Fruit fly (Drosophila melanogaster) whole organism, prepupa: ENCODE data around the gene CG33258.
A peak's percentile ranks its signal among the peaks of the same experiment; 100 is the strongest.

Experiments
- CG10631 ChIP-seq: fragments of 200-800 bp; sonication (Bioruptor generic); optimal IDR thresholded peaks from 2 replicates; lab custom pipeline; 2016; ENCODE audit warnings: missing biosample characterization, missing genetic modification characterization
- CG16779 ChIP-seq: fragments of 200-800 bp; sonication (Bioruptor generic); optimal IDR thresholded peaks from 3 replicates; lab custom pipeline; 2017; ENCODE audit warnings: missing biosample characterization, mild to moderate bottlenecking, missing genetic modification characterization
- svp ChIP-seq: fragments of 200-800 bp; sonication (Bioruptor generic); peaks from one replicate; lab custom pipeline; 2016; ENCODE audit warnings: missing biosample characterization, missing genetic modification characterization
- vri ChIP-seq: fragments of 200-800 bp; sonication (Bioruptor generic); optimal IDR thresholded peaks from 3 replicates; lab custom pipeline; 2016; ENCODE audit warnings: missing biosample characterization, mild to moderate bottlenecking, missing genetic modification characterization

- TF ChIP-seq CG16779 (tag; lab: Kevin White, UChicago) (no peak), CG10631 (GFP tag; lab: Kevin White, UChicago) (peak; percentile 87), vri (no peak), svp (no peak)
Observed at dm6 chr3L:16105528-16105927, 23.2 kb downstream of the CG33258 start, which contains the start of the genes IntS9 and CG43295.
